Worm (Caenorhabditis elegans): Measurements from ENCODE around the gene srw-134.

srw-134 gene

DNA sequence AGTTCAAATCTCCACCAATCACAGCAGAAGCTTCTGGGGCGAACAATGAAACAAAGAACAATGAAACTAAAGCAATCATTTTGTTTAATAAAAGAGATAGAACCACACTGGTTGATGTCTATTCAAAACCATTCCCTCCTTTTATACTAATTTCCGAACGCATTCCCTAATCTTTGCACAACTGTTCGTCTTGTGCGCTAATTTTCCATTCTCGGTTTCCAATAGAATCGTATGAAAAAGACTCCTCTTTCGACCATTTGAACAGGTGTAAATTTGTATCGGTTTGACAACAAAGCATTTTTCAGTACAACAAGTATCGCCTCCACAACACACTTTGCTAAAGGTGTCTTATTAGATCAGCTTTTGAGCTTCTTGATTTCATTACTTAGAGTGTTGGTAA is 3.7 kb upstream of the srw-134 start, which contains the start of gene T05B4.8:
Gene T05B4.8 (minus strand): TSS at position 101 of the 400 bp plus-strand sequence.
- TF ChIP-seq unc-62 (GFP tag; optimal IDR thresholded peaks at IDR 0.05) = no peak
- no peak for TF ChIP-seq ceh-39 (tag; optimal IDR thresholded peaks at IDR 0.05)
- no peak for TF ChIP-seq zip-8 (tag; optimal IDR thresholded peaks at IDR 0.05)
- no peak for TF ChIP-seq snpc-4 (tag; optimal IDR thresholded peaks at IDR 0.05)
- no peak for TF ChIP-seq mls-2 (tag; optimal IDR thresholded peaks at IDR 0.05)
- TF ChIP-seq lin-32 (GFP tag; optimal IDR thresholded peaks at IDR 0.05) = no peak
- no peak for TF ChIP-seq nhr-12 (tag; optimal IDR thresholded peaks at IDR 0.05)
- TF ChIP-seq sptf-1 (tag; optimal IDR thresholded peaks at IDR 0.05) = no peak
- no peak for TF ChIP-seq nhr-2 (tag; optimal IDR thresholded peaks at IDR 0.05)
- no peak for TF ChIP-seq ceh-83 (GFP tag; optimal IDR thresholded peaks at IDR 0.05)
- TF ChIP-seq elt-1 (tag; optimal IDR thresholded peaks at IDR 0.05; ENCODE audit: borderline replicate concordance, insufficient read depth) = no peak
- TF ChIP-seq ham-2 (GFP tag; optimal IDR thresholded peaks at IDR 0.05) = no peak
- TF ChIP-seq unc-39 (tag; optimal IDR thresholded peaks at IDR 0.05) = no peak

DNA sequence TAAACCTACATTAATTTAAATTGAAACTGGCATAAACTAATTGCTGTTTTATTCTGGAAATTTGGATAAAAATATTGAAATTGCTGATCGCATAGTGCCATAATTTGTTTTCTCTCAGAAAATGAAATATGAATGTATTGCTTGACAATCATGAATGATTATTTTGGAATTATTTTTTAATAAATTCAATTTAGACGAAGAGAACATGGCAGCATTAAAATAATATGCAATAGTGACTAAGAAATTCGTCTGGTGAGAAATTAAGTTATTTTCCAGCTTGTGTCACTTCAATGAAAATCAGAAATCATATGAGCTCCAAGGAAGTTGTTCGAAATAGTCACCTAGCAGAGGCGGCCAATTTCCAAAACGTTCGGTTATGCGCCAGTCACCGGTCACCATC is 2.2 kb upstream of the srw-134 start, which contains the start of gene srw-133:
Gene srw-133 (minus strand): TSS at position 101 of the 400 bp plus-strand sequence.
- TF ChIP-seq zip-8 (tag; optimal IDR thresholded peaks at IDR 0.05) (no peak), nhr-2 (tag; optimal IDR thresholded peaks at IDR 0.05) (no peak), nhr-28 (tag; optimal IDR thresholded peaks at IDR 0.05) (no peak), lin-13 (tag; optimal IDR thresholded peaks at IDR 0.05) (no peak), lin-32 (GFP tag; optimal IDR thresholded peaks at IDR 0.05) (no peak), mls-2 (tag; optimal IDR thresholded peaks at IDR 0.05) (no peak), nhr-237 (tag; optimal IDR thresholded peaks at IDR 0.05) (no peak), ces-1 (GFP tag; optimal IDR thresholded peaks at IDR 0.05) (no peak), hlh-1 (tag; optimal IDR thresholded peaks at IDR 0.05) (no peak), ham-2 (GFP tag; optimal IDR thresholded peaks at IDR 0.05) (no peak), tbx-8 (GFP tag; optimal IDR thresholded peaks at IDR 0.05) (no peak), drap-1 (GFP tag; optimal IDR thresholded peaks at IDR 0.05) (no peak), elt-3 (tag; optimal IDR thresholded peaks at IDR 0.05) (no peak), blmp-1 (tag; optimal IDR thresholded peaks at IDR 0.05) (no peak), flh-1 (GFP tag; optimal IDR thresholded peaks at IDR 0.05) (no peak), mab-5 (tag; optimal IDR thresholded peaks at IDR 0.05) (no peak), unc-39 (tag; optimal IDR thresholded peaks at IDR 0.05) (no peak), mep-1 (tag; optimal IDR thresholded peaks at IDR 0.05) (no peak), cnd-1 (tag; optimal IDR thresholded peaks at IDR 0.05) (no peak)

DNA sequence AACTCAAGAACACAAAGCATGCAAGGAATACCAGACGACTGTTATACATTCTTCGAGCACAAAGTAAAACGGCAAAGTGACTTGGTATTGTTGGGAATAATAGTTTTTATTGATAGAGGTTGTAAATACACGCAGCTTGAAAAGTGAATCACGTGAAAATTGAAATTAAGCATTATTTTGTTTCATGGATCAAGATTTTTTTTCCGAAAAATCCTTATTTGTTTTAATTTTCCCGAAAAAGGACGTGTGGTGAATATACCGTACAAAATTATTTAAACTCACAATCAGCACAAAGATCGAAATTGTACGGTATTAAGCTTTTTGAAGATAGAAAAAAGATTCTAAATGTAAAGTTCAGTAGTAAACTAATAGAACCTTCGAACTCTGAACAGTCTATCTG is 2.5 kb downstream of the srw-134 start, which contains the start of gene clc-18:
Gene clc-18 (minus strand): TSS at position 101 of the 400 bp plus-strand sequence.
- TF ChIP-seq cnd-1 (tag; optimal IDR thresholded peaks at IDR 0.05) (no peak), zip-8 (tag; optimal IDR thresholded peaks at IDR 0.05) (no peak)

DNA sequence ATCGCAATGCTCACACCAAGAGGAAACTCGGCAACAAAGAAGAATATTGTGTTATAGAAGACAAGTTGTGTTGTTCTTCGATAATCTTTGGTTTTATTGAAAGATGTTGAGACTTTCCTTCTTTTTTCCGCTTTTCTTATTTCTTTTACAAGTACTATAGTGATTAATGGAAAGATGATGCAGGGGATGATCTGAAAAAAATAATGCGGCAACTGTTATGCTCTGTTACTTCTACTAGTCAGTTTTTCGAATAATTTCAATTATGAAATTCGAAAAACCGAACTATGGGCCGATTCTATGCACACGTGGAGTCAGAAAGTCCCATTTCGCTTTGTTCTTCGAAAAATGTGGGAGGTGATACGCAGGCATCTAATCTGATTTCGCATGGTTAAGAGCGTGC is 5.7 kb downstream of the srw-134 start:
- TF ChIP-seq nhr-28 (tag; optimal IDR thresholded peaks at IDR 0.05) (no peak), elt-3 (tag; optimal IDR thresholded peaks at IDR 0.05) (no peak), drap-1 (GFP tag; optimal IDR thresholded peaks at IDR 0.05) (no peak)

DNA sequence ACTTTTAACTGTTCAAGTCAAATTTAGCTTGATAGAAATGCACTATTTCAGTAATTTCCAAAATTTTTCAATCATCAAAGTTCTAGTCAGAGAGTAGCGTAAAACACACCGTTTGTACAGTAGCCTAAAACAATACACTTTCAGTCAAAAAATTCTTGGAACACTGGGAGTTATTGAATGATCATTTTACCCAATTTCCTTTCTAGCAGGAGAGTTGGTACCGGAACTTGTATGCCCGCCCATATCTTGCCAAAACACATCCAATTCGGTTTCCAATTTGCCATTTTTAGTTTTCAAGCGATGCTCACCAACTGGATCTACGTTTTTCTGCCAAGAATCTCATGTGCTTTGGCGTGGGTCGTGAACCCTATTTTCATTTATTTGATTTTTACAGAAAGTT is 8.1 kb downstream of the srw-134 start, which contains the start of gene srj-39:
Gene srj-39 (plus strand): TSS at position 301 of the 400 bp plus-strand sequence.
- no peak for TF ChIP-seq ztf-11 (tag; optimal IDR thresholded peaks at IDR 0.05)

DNA sequence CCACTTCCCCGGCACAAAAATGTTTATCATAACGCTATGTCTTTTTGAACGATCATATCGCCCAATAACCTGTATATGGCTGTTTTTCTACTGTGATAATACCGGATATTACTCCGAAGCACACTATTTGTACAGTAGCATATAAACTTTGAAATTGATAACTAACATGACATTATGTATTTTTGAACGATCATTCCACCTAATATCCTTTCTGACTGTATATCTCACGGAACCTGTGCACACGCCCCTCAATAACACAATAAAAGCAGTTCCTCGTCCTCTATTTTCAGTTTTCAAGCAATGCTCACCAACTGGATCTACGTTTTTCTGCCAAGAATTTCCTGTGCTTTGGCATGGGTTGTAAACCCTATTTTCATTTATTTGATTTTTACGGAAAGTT is 10.8 kb downstream of the srw-134 start, which contains the start of gene srj-40:
Gene srj-40 (plus strand): TSS at position 301 of the 400 bp plus-strand sequence.
- TF ChIP-seq sem-2 (GFP tag; optimal IDR thresholded peaks at IDR 0.05) (no peak), lin-13 (tag; optimal IDR thresholded peaks at IDR 0.05) (no peak), flh-1 (GFP tag; optimal IDR thresholded peaks at IDR 0.05) (no peak), unc-62 (GFP tag; optimal IDR thresholded peaks at IDR 0.05) (no peak), unc-120 (tag; optimal IDR thresholded peaks at IDR 0.05; ENCODE audit: poor library complexity, severe bottlenecking) (no peak), ham-2 (GFP tag; optimal IDR thresholded peaks at IDR 0.05) (no peak), pha-4 (tag; optimal IDR thresholded peaks at IDR 0.05) (no peak), elt-1 (tag; optimal IDR thresholded peaks at IDR 0.05; ENCODE audit: borderline replicate concordance, insufficient read depth) (no peak)

Measured in whole organism, mixed stage, embryonic.